Fruit fly (Drosophila melanogaster) whole organism, pupa: ENCODE measurements around the gene CG15210.
A peak's percentile ranks its signal among the peaks of the same experiment; 100 is the strongest.

Source experiments
- CG4496 ChIP-seq: fragments of 200-800 bp; sonication (Bioruptor generic); IDR thresholded peaks from 3 replicates; pipeline ENCODE4 v1.3.6; 2022; ENCODE audit warnings: missing biosample characterization, missing genetic modification characterization
- CG8159 ChIP-seq: fragments of 200-800 bp; sonication (Bioruptor generic); optimal IDR thresholded peaks from 3 replicates; lab custom pipeline; 2018; ENCODE audit warnings: missing biosample characterization, mild to moderate bottlenecking, missing genetic modification characterization, moderate library complexity
- Pif1B ChIP-seq: fragments of 200-800 bp; sonication (Bioruptor generic); optimal IDR thresholded peaks from 3 replicates; lab custom pipeline; 2016; ENCODE audit warnings: missing biosample characterization, missing genetic modification characterization

- TF ChIP-seq CG4496 (GFP tag; lab: Robert Waterston, UW) (0 out of 3 replicates have a peak, but pooled peaks have one; percentile 9), CG8159 (tag; lab: Kevin White, UChicago) (no peak), Pif1B (GFP tag; lab: Kevin White, UChicago) (no peak)
Measured at dm6 chrX:10841717-10842255, 2.8 kb downstream of the CG15210 start, which contains the start of gene CG15209.
